Worm (Caenorhabditis elegans): ENCODE results near the gene rocf-1.

- TF ChIP-seq dao-5 (tag; optimal IDR thresholded peaks at IDR 0.05): no peak
- TF ChIP-seq him-1 (tag; optimal IDR thresholded peaks at IDR 0.05): no peak
- no peak for TF ChIP-seq W03F9.2 (tag; optimal IDR thresholded peaks at IDR 0.05)
Observed at ce11 chrV:15464402-15464801, at the start of gene rocf-1.
